Worm (Caenorhabditis elegans) whole organism, young adult: ENCODE data around the gene asp-2.
A peak's percentile ranks its signal among the peaks of the same experiment; 100 is the strongest.

Experiments used
- B0019.2 ChIP-seq: fragments of 200-800 bp; sonication (Bioruptor generic); conservative IDR thresholded peaks from 2 replicates; pipeline ENCODE4 v1.3.6; 2022; ENCODE audit warnings: missing genetic modification reagents, missing genetic modification characterization, missing compliant biosample characterization
- B0336.3 ChIP-seq: fragments of 200-800 bp; sonication (Bioruptor generic); IDR thresholded peaks from 2 replicates; pipeline ENCODE4 v1.3.6; 2022; ENCODE audit warnings: missing genetic modification characterization, missing compliant biosample characterization
- C17E4.6 ChIP-seq: fragments of 200-800 bp; sonication (Bioruptor generic); IDR thresholded peaks from 2 replicates; pipeline ENCODE4 v1.3.6; 2022; ENCODE audit warnings: missing genetic modification reagents, missing genetic modification characterization, missing compliant biosample characterization
- F39B2.1 ChIP-seq: fragments of 200-800 bp; sonication (Bioruptor generic); IDR thresholded peaks from 2 replicates; pipeline ENCODE4 v1.3.6; 2022; ENCODE audit warnings: missing genetic modification reagents, missing genetic modification characterization, missing compliant biosample characterization
- F49E8.2 ChIP-seq: sonication (generic microtip); optimal IDR thresholded peaks from 3 replicates; lab custom pipeline; 2017; ENCODE audit warnings: missing genetic modification characterization, mild to moderate bottlenecking, missing compliant biosample characterization, antibody characterized with exemption, moderate library complexity; ENCODE audit not compliant: insufficient read depth
- F52B5.7 ChIP-seq: sonication (generic microtip); optimal IDR thresholded peaks from 2 replicates; lab custom pipeline; 2016; ENCODE audit warnings: mild to moderate bottlenecking, missing genetic modification characterization, missing compliant biosample characterization
- T07F8.4 ChIP-seq: sonication (generic microtip); optimal IDR thresholded peaks from 2 replicates; lab custom pipeline; 2016; ENCODE audit warnings: mild to moderate bottlenecking, missing genetic modification characterization, moderate library complexity, missing compliant biosample characterization
- Y53F4B.3 ChIP-seq: fragments of 200-800 bp; sonication (Bioruptor generic); IDR thresholded peaks from 2 replicates; pipeline ENCODE4 v1.3.6; 2022; ENCODE audit warnings: missing genetic modification reagents, missing genetic modification characterization, missing compliant biosample characterization
- Y56A3A.18 ChIP-seq: fragments of 200-800 bp; sonication (Bioruptor generic); IDR thresholded peaks from 2 replicates; pipeline ENCODE4 v1.3.6; 2022; ENCODE audit warnings: missing genetic modification reagents, missing genetic modification characterization, missing compliant biosample characterization
- Y67H2A.10 ChIP-seq: fragments of 200-800 bp; sonication (Bioruptor generic); conservative IDR thresholded peaks from 2 replicates; pipeline ENCODE4 v1.3.6; 2022; ENCODE audit warnings: missing genetic modification reagents, missing genetic modification characterization, missing compliant biosample characterization
- aptf-3 ChIP-seq: fragments of 200-800 bp; sonication (Bioruptor generic); IDR thresholded peaks from 2 replicates; pipeline ENCODE4 v1.3.6; 2022; ENCODE audit warnings: missing genetic modification characterization, missing compliant biosample characterization
- attf-5 ChIP-seq: fragments of 200-800 bp; sonication (Bioruptor generic); optimal IDR thresholded peaks from 2 replicates; lab custom pipeline; 2018; ENCODE audit warnings: mild to moderate bottlenecking, missing genetic modification characterization, missing compliant biosample characterization
- attf-6 ChIP-seq: fragments of 200-800 bp; sonication (Bioruptor generic); IDR thresholded peaks from 2 replicates; pipeline ENCODE4 v1.3.6; 2022; ENCODE audit warnings: missing genetic modification reagents, missing genetic modification characterization, missing compliant biosample characterization
- bed-1 ChIP-seq: fragments of 200-800 bp; sonication (Bioruptor generic); IDR thresholded peaks from 2 replicates; pipeline ENCODE4 v1.3.6; 2022; ENCODE audit warnings: missing genetic modification reagents, missing genetic modification characterization, missing compliant biosample characterization
- cebp-2 ChIP-seq: fragments of 200-800 bp; sonication (Bioruptor generic); IDR thresholded peaks from 2 replicates; pipeline ENCODE4 v1.3.6; 2022; ENCODE audit warnings: missing genetic modification characterization, missing compliant biosample characterization
- ceh-100 ChIP-seq: fragments of 200-800 bp; sonication (Bioruptor generic); IDR thresholded peaks from 2 replicates; pipeline ENCODE4 v1.3.6; 2022; ENCODE audit warnings: missing genetic modification reagents, missing genetic modification characterization, missing compliant biosample characterization
- ceh-79 ChIP-seq: sonication (generic microtip); optimal IDR thresholded peaks from 2 replicates; lab custom pipeline; 2017; ENCODE audit warnings: mild to moderate bottlenecking, missing genetic modification characterization, missing compliant biosample characterization
- ceh-91 ChIP-seq: fragments of 200-800 bp; sonication (Bioruptor generic); IDR thresholded peaks from 2 replicates; pipeline ENCODE4 v1.3.6; 2022; ENCODE audit warnings: missing genetic modification reagents, missing genetic modification characterization, missing compliant biosample characterization
- die-1 ChIP-seq: sonication (generic microtip); optimal IDR thresholded peaks from 2 replicates; lab custom pipeline; 2016; ENCODE audit warnings: missing genotype, mild to moderate bottlenecking, missing genetic modification characterization, missing compliant biosample characterization
- dpl-1 ChIP-seq: fragments of 150-350 bp; optimal IDR thresholded peaks from 2 replicates; lab custom pipeline; 2014; ENCODE audit warnings: missing biosample characterization, missing genetic modification reagents, missing genetic modification characterization
- egl-18 ChIP-seq: fragments of 200-800 bp; sonication (Bioruptor generic); IDR thresholded peaks from 2 replicates; pipeline ENCODE4 v1.3.6; 2022; ENCODE audit warnings: missing genetic modification reagents, missing genetic modification characterization, missing compliant biosample characterization
- egl-44 ChIP-seq: fragments of 200-800 bp; sonication (Bioruptor generic); IDR thresholded peaks from 2 replicates; pipeline ENCODE4 v1.3.6; 2022; ENCODE audit warnings: missing genetic modification reagents, missing genetic modification characterization, missing compliant biosample characterization
- ekl-4 ChIP-seq: fragments of 200-800 bp; sonication (Bioruptor generic); IDR thresholded peaks from 2 replicates; pipeline ENCODE4 v1.3.6; 2022; ENCODE audit warnings: missing genetic modification reagents, missing genetic modification characterization, missing compliant biosample characterization
- gei-17 ChIP-seq: fragments of 200-800 bp; sonication (Bioruptor generic); optimal IDR thresholded peaks from 2 replicates; lab custom pipeline; 2018; ENCODE audit warnings: mild to moderate bottlenecking, missing genetic modification characterization, missing compliant biosample characterization
- him-1 ChIP-seq: sonication (generic microtip); optimal IDR thresholded peaks from 2 replicates; lab custom pipeline; 2016; ENCODE audit warnings: missing genotype, missing genetic modification reagents, missing genetic modification characterization, missing compliant biosample characterization
- hmg-1.2 ChIP-seq: fragments of 200-800 bp; sonication (Bioruptor generic); IDR thresholded peaks from 2 replicates; pipeline ENCODE4 v1.3.6; 2022; ENCODE audit warnings: missing genetic modification reagents, missing genetic modification characterization, missing compliant biosample characterization
- lag-1 ChIP-seq: fragments of 200-800 bp; sonication (Bioruptor generic); IDR thresholded peaks from 2 replicates; pipeline ENCODE4 v1.3.6; 2022; ENCODE audit warnings: missing genetic modification reagents, missing genetic modification characterization, missing compliant biosample characterization
- let-607 ChIP-seq, 2 experiments: fragments of 200-800 bp in 1 of 2; sonication (Bioruptor generic) in 1 of 2; sonication (generic microtip) in 1 of 2; optimal IDR thresholded peaks; 2 replicates each; lab custom pipeline; 2016 to 2018; ENCODE audit warnings: mild to moderate bottlenecking in 2 of 2, missing compliant biosample characterization in 2 of 2, missing genetic modification characterization in 2 of 2, moderate library complexity in 2 of 2, missing genotype in 1 of 2
- lin-35 ChIP-seq, 3 experiments: fragments of 150-350 bp in 2 of 3; sonication (generic microtip) in 1 of 3; optimal IDR thresholded peaks; 2 replicates each; lab custom pipeline; 2014 to 2018; ENCODE audit warnings: missing biosample characterization in 3 of 3, missing genetic modification characterization in 3 of 3, missing genetic modification reagents in 3 of 3
- lin-40 ChIP-seq: sonication (generic microtip); optimal IDR thresholded peaks from 2 replicates; lab custom pipeline; 2016; ENCODE audit warnings: missing genetic modification characterization, mild to moderate bottlenecking, missing compliant biosample characterization, missing genotype, missing genetic modification reagents
- lsl-1 ChIP-seq: fragments of 200-800 bp; sonication (Bioruptor generic); optimal IDR thresholded peaks from 2 replicates; lab custom pipeline; 2018; ENCODE audit warnings: mild to moderate bottlenecking, missing genetic modification characterization, moderate library complexity, missing compliant biosample characterization
- madf-6 ChIP-seq: fragments of 200-800 bp; sonication (Bioruptor generic); IDR thresholded peaks from 2 replicates; pipeline ENCODE4 v1.3.6; 2022; ENCODE audit warnings: missing genetic modification reagents, missing genetic modification characterization, missing compliant biosample characterization
- mes-4 ChIP-seq: sonication (generic microtip); optimal IDR thresholded peaks from 2 replicates; lab custom pipeline; 2016; ENCODE audit warnings: missing genotype, missing genetic modification characterization, missing compliant biosample characterization
- mxl-1 ChIP-seq: sonication (generic microtip); optimal IDR thresholded peaks from 2 replicates; lab custom pipeline; 2016; ENCODE audit warnings: missing genetic modification characterization, missing compliant biosample characterization
- nfyb-1 ChIP-seq: fragments of 200-800 bp; sonication (Bioruptor generic); IDR thresholded peaks from 2 replicates; pipeline ENCODE4 v1.3.6; 2022; ENCODE audit warnings: missing genetic modification reagents, missing genetic modification characterization, missing compliant biosample characterization
- nhr-179 ChIP-seq: sonication (generic microtip); optimal IDR thresholded peaks from 2 replicates; lab custom pipeline; 2016; ENCODE audit warnings: mild to moderate bottlenecking, missing genetic modification characterization, missing compliant biosample characterization
- nhr-27 ChIP-seq: fragments of 200-800 bp; sonication (Bioruptor generic); optimal IDR thresholded peaks from 2 replicates; lab custom pipeline; 2018; ENCODE audit warnings: mild to moderate bottlenecking, missing genetic modification characterization, moderate library complexity, missing compliant biosample characterization
- nhr-80 ChIP-seq: sonication (generic microtip); optimal IDR thresholded peaks from 2 replicates; lab custom pipeline; 2016; ENCODE audit warnings: missing genetic modification characterization, missing compliant biosample characterization
- nhr-90 ChIP-seq: sonication (generic microtip); optimal IDR thresholded peaks from 2 replicates; lab custom pipeline; 2016; ENCODE audit warnings: missing genotype, mild to moderate bottlenecking, missing genetic modification characterization, missing compliant biosample characterization
- pbrm-1 ChIP-seq: fragments of 200-800 bp; sonication (Bioruptor generic); IDR thresholded peaks from 2 replicates; pipeline ENCODE4 v1.3.6; 2022; ENCODE audit warnings: missing genetic modification reagents, missing genetic modification characterization, missing compliant biosample characterization
- rcor-1 ChIP-seq: fragments of 200-800 bp; sonication (Bioruptor generic); IDR thresholded peaks from 2 replicates; pipeline ENCODE4 v1.3.6; 2022; ENCODE audit warnings: missing genetic modification reagents, missing genetic modification characterization, missing compliant biosample characterization
- rpc-1 ChIP-seq, 2 experiments: fragments of 150-350 bp in 1 of 2; sonication (generic microtip) in 1 of 2; optimal IDR thresholded peaks; 2 replicates each; lab custom pipeline; 2014 to 2018; ENCODE audit warnings: missing biosample characterization in 1 of 2, missing genetic modification characterization in 1 of 2, missing genetic modification reagents in 1 of 2, missing genotype in 1 of 2
- xnd-1 ChIP-seq: sonication (generic microtip); optimal IDR thresholded peaks from 2 replicates; lab custom pipeline; 2016; ENCODE audit warnings: missing genotype, missing genetic modification reagents, missing genetic modification characterization, missing compliant biosample characterization
- ztf-22 ChIP-seq: fragments of 200-800 bp; sonication (Bioruptor generic); optimal IDR thresholded peaks from 2 replicates; lab custom pipeline; 2018; ENCODE audit warnings: mild to moderate bottlenecking, missing genetic modification characterization, moderate library complexity, missing compliant biosample characterization
- ztf-25 ChIP-seq: fragments of 200-800 bp; sonication (Bioruptor generic); IDR thresholded peaks from 2 replicates; pipeline ENCODE4 v1.3.6; 2022; ENCODE audit warnings: missing genetic modification reagents, missing genetic modification characterization, missing compliant biosample characterization
- ztf-26 ChIP-seq: sonication (generic microtip); optimal IDR thresholded peaks from 2 replicates; lab custom pipeline; 2017; ENCODE audit warnings: missing genetic modification characterization, missing compliant biosample characterization
- ztf-28 ChIP-seq: fragments of 200-800 bp; sonication (Bioruptor generic); IDR thresholded peaks from 2 replicates; pipeline ENCODE4 v1.3.6; 2022; ENCODE audit warnings: missing genetic modification reagents, missing genetic modification characterization, missing compliant biosample characterization

Gene asp-2

DNA sequence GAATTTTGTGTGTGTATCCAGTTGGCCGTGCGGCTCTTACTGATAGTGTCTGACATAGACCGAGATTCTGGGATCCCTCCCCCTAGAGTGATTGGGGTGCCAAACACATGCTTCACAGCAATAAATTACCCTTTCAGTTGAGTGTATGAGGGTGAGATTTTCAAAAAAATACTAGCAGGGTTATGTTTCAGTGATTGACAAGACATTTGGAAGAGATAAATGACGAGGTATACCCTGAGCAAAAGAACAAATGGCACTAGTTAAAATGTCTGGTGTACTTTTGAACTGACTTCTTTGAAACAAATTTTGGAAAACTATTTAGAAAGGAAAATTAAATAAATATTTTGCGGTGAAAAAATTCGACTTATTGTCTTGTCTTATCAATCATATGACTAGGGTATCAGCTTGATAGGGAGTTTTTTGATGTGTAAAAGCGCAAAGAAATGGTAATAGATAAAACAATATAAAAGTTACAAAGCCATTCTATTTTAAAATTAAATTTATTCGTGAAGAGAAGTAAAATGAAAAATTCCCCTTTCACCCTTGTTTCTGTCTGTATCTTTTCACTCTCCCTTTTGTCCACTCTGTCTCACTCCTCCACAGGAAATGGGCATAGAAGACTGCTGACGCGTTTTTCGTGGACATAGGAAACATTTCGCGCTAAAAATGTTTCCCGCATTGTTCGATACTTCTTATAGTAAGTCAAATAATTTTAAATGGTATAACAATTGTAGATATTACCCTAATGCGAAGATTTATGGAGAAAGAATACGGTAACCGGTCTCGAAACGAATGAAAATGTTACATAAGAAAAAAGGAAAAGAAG, 40.5 kb downstream of the asp-2 start, which contains the start of gene glo-4 (continued):
- TF ChIP-seq ceh-91 (GFP tag; lab: Robert Waterston, UW), result no peak
- no peak for TF ChIP-seq nfyb-1 (GFP tag; lab: Robert Waterston, UW)
- no peak for TF ChIP-seq ztf-26 (tag; lab: Kevin White, UChicago)
- TF ChIP-seq let-607 (tag; optimal IDR thresholded peaks at IDR 0.05; lab: Kevin White, UChicago), result peak in 1 of 2 experiments; percentile 3
- no peak for TF ChIP-seq attf-5 (GFP tag; lab: Kevin White, UChicago)
- TF ChIP-seq attf-6 (GFP tag; lab: Robert Waterston, UW), result no peak
- TF ChIP-seq rpc-1 (optimal IDR thresholded peaks at IDR 0.05; lab: Kevin White, UChicago), result no peak
- no peak for TF ChIP-seq rpc-1 (tag; optimal IDR thresholded peaks at IDR 0.05; lab: Kevin White, UChicago)
- 0 out of 2 replicates have a peak, but pooled peaks have one; percentile 54 for TF ChIP-seq pbrm-1 (GFP tag; lab: Robert Waterston, UW)
- TF ChIP-seq egl-18 (GFP tag; lab: Robert Waterston, UW), result no peak
- TF ChIP-seq Y56A3A.18 (GFP tag; lab: Robert Waterston, UW), result no peak
- no peak for TF ChIP-seq B0019.2
- no peak for TF ChIP-seq lsl-1 (GFP tag; lab: Kevin White, UChicago)
- no peak for TF ChIP-seq nhr-90 (tag; lab: Kevin White, UChicago)
- no peak for TF ChIP-seq aptf-3 (GFP tag; lab: Robert Waterston, UW)
- no peak for TF ChIP-seq lag-1 (GFP tag; lab: Robert Waterston, UW)
- no peak for TF ChIP-seq cebp-2 (GFP tag; lab: Robert Waterston, UW)
- no peak for TF ChIP-seq ceh-79
- no peak for TF ChIP-seq F39B2.1 (GFP tag; lab: Robert Waterston, UW)
- peak; percentile 49; the same call in 1 of the 2 replicates for TF ChIP-seq rcor-1 (GFP tag; lab: Robert Waterston, UW)
- TF ChIP-seq B0336.3, result no peak
- no peak for TF ChIP-seq ceh-100 (GFP tag; lab: Robert Waterston, UW)
- TF ChIP-seq ztf-25 (GFP tag; lab: Robert Waterston, UW), result no peak
- TF ChIP-seq gei-17 (GFP tag; lab: Kevin White, UChicago), result no peak
- TF ChIP-seq C17E4.6 (GFP tag; lab: Robert Waterston, UW), result no peak
- TF ChIP-seq madf-6 (GFP tag; lab: Robert Waterston, UW), result peak; percentile 73
- TF ChIP-seq lin-40 (tag; lab: Kevin White, UChicago), result peak; percentile 68
- TF ChIP-seq F52B5.7 (tag; lab: Kevin White, UChicago), result no peak
- TF ChIP-seq dpl-1 (GFP tag; lab: Kevin White, UChicago), result peak; percentile 56
- TF ChIP-seq ztf-22 (GFP tag; lab: Kevin White, UChicago), result no peak
- no peak for TF ChIP-seq nhr-179 (tag; lab: Kevin White, UChicago)
- TF ChIP-seq T07F8.4 (tag; lab: Kevin White, UChicago), result no peak
- no peak for TF ChIP-seq bed-1 (GFP tag; lab: Robert Waterston, UW)
- TF ChIP-seq lin-35 (GFP tag; optimal IDR thresholded peaks at IDR 0.05; lab: Kevin White, UChicago), result peak in 1 of 3 experiments; percentile 81
- TF ChIP-seq nhr-27 (tag; lab: Kevin White, UChicago), result no peak
- TF ChIP-seq nhr-80 (tag; lab: Kevin White, UChicago), result peak; percentile 62
- TF ChIP-seq mxl-1 (tag; lab: Kevin White, UChicago), result no peak
- TF ChIP-seq Y67H2A.10 (GFP tag; lab: Robert Waterston, UW), result no peak
- no peak for TF ChIP-seq ztf-28 (GFP tag; lab: Robert Waterston, UW)
- TF ChIP-seq Y53F4B.3 (GFP tag; lab: Robert Waterston, UW), result no peak
- TF ChIP-seq F49E8.2 (tag; lab: Kevin White, UChicago), result no peak
- peak; percentile 69 for TF ChIP-seq hmg-1.2
- TF ChIP-seq him-1 (tag; lab: Kevin White, UChicago), result no peak
- TF ChIP-seq mes-4, result no peak
- no peak for TF ChIP-seq die-1 (tag; lab: Kevin White, UChicago)
- no peak for TF ChIP-seq egl-44
- TF ChIP-seq xnd-1 (tag; lab: Kevin White, UChicago), result no peak
- TF ChIP-seq ekl-4 (GFP tag; lab: Robert Waterston, UW), result peak; percentile 24; the same call in 1 of the 2 replicates
